Worm (Caenorhabditis elegans) whole organism, early embryonic: ENCODE data around the gene dmsr-15.

Source experiments
- B0310.2 ChIP-seq: sonication (generic microtip); optimal IDR thresholded peaks from 2 replicates; lab custom pipeline; 2016; ENCODE audit warnings: mild to moderate bottlenecking, missing genetic modification characterization, missing compliant biosample characterization
- F13C5.2 ChIP-seq: sonication (generic microtip); optimal IDR thresholded peaks from 2 replicates; lab custom pipeline; 2017; ENCODE audit warnings: mild to moderate bottlenecking, missing genetic modification characterization, inconsistent platforms, missing compliant biosample characterization
- aly-1 ChIP-seq: sonication (generic microtip); optimal IDR thresholded peaks from 2 replicates; lab custom pipeline; 2016; ENCODE audit warnings: missing genetic modification characterization, missing compliant biosample characterization
- ama-1 ChIP-seq: fragments of 150-350 bp; optimal IDR thresholded peaks from 2 replicates; lab custom pipeline; 2014
- ceh-13 ChIP-seq: fragments of 200-800 bp; sonication (Bioruptor generic); optimal IDR thresholded peaks from 2 replicates; lab custom pipeline; 2018; ENCODE audit warnings: mild to moderate bottlenecking, missing genetic modification characterization, missing compliant biosample characterization
- ceh-36 ChIP-seq: sonication (generic microtip); optimal IDR thresholded peaks from 2 replicates; lab custom pipeline; 2016; ENCODE audit warnings: missing genetic modification characterization, inconsistent platforms, missing compliant biosample characterization
- ets-7 ChIP-seq: sonication (generic microtip); optimal IDR thresholded peaks from 2 replicates; lab custom pipeline; 2016; ENCODE audit warnings: missing genotype, missing genetic modification characterization, missing compliant biosample characterization
- flt-1 ChIP-seq: fragments of 200-800 bp; sonication (Bioruptor generic); IDR thresholded peaks from 2 replicates; pipeline ENCODE4 v1.3.6; 2022; ENCODE audit warnings: missing genetic modification characterization, missing compliant biosample characterization
- hmbx-1 ChIP-seq: sonication (generic microtip); optimal IDR thresholded peaks from 2 replicates; lab custom pipeline; 2016; ENCODE audit warnings: mild to moderate bottlenecking, missing genetic modification characterization, missing compliant biosample characterization
- hmg-4 ChIP-seq: fragments of 200-800 bp; sonication (Bioruptor generic); optimal IDR thresholded peaks from 2 replicates; lab custom pipeline; 2018; ENCODE audit warnings: mild to moderate bottlenecking, missing genetic modification characterization, missing compliant biosample characterization
- hnd-1 ChIP-seq: sonication (generic microtip); optimal IDR thresholded peaks from 2 replicates; lab custom pipeline; 2016; ENCODE audit warnings: missing genetic modification characterization, missing compliant biosample characterization
- pes-1 ChIP-seq: fragments of 200-800 bp; sonication (Bioruptor generic); IDR thresholded peaks from 2 replicates; pipeline ENCODE4 v1.3.6; 2022; ENCODE audit warnings: missing genetic modification reagents, missing genetic modification characterization, missing compliant biosample characterization
- scrt-1 ChIP-seq: fragments of 200-800 bp; sonication (Bioruptor generic); IDR thresholded peaks from 2 replicates; pipeline ENCODE4 v1.3.6; 2022; ENCODE audit warnings: missing genetic modification characterization, missing compliant biosample characterization
- sea-1 ChIP-seq: fragments of 200-800 bp; sonication (Bioruptor generic); conservative IDR thresholded peaks from 2 replicates; pipeline ENCODE4 v1.3.6; 2022; ENCODE audit warnings: missing genetic modification characterization, missing compliant biosample characterization
- tbx-11 ChIP-seq: fragments of 200-800 bp; sonication (Bioruptor generic); IDR thresholded peaks from 2 replicates; pipeline ENCODE4 v1.3.6; 2022; ENCODE audit warnings: missing genetic modification characterization, missing compliant biosample characterization
- tbx-37 ChIP-seq: fragments of 200-800 bp; sonication (Bioruptor generic); conservative IDR thresholded peaks from 2 replicates; pipeline ENCODE4 v1.3.6; 2022; ENCODE audit warnings: missing genetic modification reagents, missing genetic modification characterization, missing compliant biosample characterization
- tra-4 ChIP-seq: sonication (generic microtip); optimal IDR thresholded peaks from 2 replicates; lab custom pipeline; 2017; ENCODE audit warnings: missing genetic modification characterization, missing compliant biosample characterization

Gene dmsr-15

ce11 chrV:6828786-6829185 lies at the start of gene dmsr-15:
Gene dmsr-15 (minus strand): TSS chrV:6828886.
- TF ChIP-seq pes-1, result no peak
- TF ChIP-seq ets-7 (tag; lab: Kevin White, UChicago), result no peak

ce11 chrV:6876763-6877515 lies 48.3 kb upstream of the dmsr-15 start:
- TF ChIP-seq tbx-37 (GFP tag; lab: Robert Waterston, UW), result no peak
- no peak for TF ChIP-seq flt-1 (GFP tag; lab: Robert Waterston, UW)
- peak; percentile 18 for TF ChIP-seq hmg-4 (GFP tag; lab: Kevin White, UChicago)

ce11 chrV:6875795-6876194 lies 47.1 kb upstream of the dmsr-15 start:
- TF ChIP-seq tbx-37 (GFP tag; lab: Robert Waterston, UW), result no peak
- TF ChIP-seq hmg-4 (GFP tag; lab: Kevin White, UChicago), result no peak
- TF ChIP-seq scrt-1 (GFP tag; lab: Robert Waterston, UW), result no peak
- TF ChIP-seq tbx-11 (GFP tag; lab: Robert Waterston, UW), result no peak
- no peak for TF ChIP-seq ceh-36 (tag; lab: Kevin White, UChicago)
- no peak for TF ChIP-seq flt-1 (GFP tag; lab: Robert Waterston, UW)
- no peak for TF ChIP-seq sea-1 (GFP tag; lab: Robert Waterston, UW)
- TF ChIP-seq F13C5.2 (tag; lab: Kevin White, UChicago), result no peak
- TF ChIP-seq aly-1 (tag; lab: Kevin White, UChicago), result no peak
- TF ChIP-seq pes-1, result no peak
- no peak for TF ChIP-seq ets-7 (tag; lab: Kevin White, UChicago)
- no peak for TF ChIP-seq hnd-1
- no peak for TF ChIP-seq tra-4
- no peak for TF ChIP-seq B0310.2 (tag; lab: Kevin White, UChicago)
- TF ChIP-seq ceh-13 (GFP tag; lab: Kevin White, UChicago), result no peak

ce11 chrV:6874735-6875134 lies 46.0 kb upstream of the dmsr-15 start:
- TF ChIP-seq ceh-36 (tag; lab: Kevin White, UChicago) (no peak), pes-1 (no peak), hmg-4 (GFP tag; lab: Kevin White, UChicago) (no peak), scrt-1 (GFP tag; lab: Robert Waterston, UW) (no peak), sea-1 (GFP tag; lab: Robert Waterston, UW) (no peak), ama-1 (lab: Kevin White, UChicago) (no peak), hnd-1 (no peak), tbx-11 (GFP tag; lab: Robert Waterston, UW) (no peak)

- TF ChIP-seq tbx-37 (GFP tag; lab: Robert Waterston, UW), result no peak
- TF ChIP-seq aly-1 (tag; lab: Kevin White, UChicago), result no peak
- no peak for TF ChIP-seq ets-7 (tag; lab: Kevin White, UChicago)
Observed at ce11 chrV:6870004-6870403, 41.3 kb upstream of the dmsr-15 start, which contains the start of gene frpr-18. Gene frpr-18 (plus strand): TSS chrV:6870304.

ce11 chrV:6854711-6855110 lies 26.0 kb upstream of the dmsr-15 start, which contains the start of gene gpa-10:
Gene gpa-10 (minus strand): TSS chrV:6854811.
- no peak for TF ChIP-seq tra-4
- no peak for TF ChIP-seq tbx-37 (GFP tag; lab: Robert Waterston, UW)
- TF ChIP-seq ets-7 (tag; lab: Kevin White, UChicago), result no peak
- TF ChIP-seq hmg-4 (GFP tag; lab: Kevin White, UChicago), result no peak
- no peak for TF ChIP-seq sea-1 (GFP tag; lab: Robert Waterston, UW)
- no peak for TF ChIP-seq ceh-36 (tag; lab: Kevin White, UChicago)
- no peak for TF ChIP-seq aly-1 (tag; lab: Kevin White, UChicago)
- no peak for TF ChIP-seq F13C5.2 (tag; lab: Kevin White, UChicago)
- no peak for TF ChIP-seq B0310.2 (tag; lab: Kevin White, UChicago)
- no peak for TF ChIP-seq hmbx-1 (tag; lab: Kevin White, UChicago)

- no peak for TF ChIP-seq ets-7 (tag; lab: Kevin White, UChicago)
- TF ChIP-seq ceh-13 (GFP tag; lab: Kevin White, UChicago), result no peak
- no peak for TF ChIP-seq tbx-37 (GFP tag; lab: Robert Waterston, UW)
Observed at ce11 chrV:6846507-6846906, 17.8 kb upstream of the dmsr-15 start, which contains the start of gene lgc-54. Gene lgc-54 (minus strand): TSS chrV:6846607.

- no peak for TF ChIP-seq tbx-11 (GFP tag; lab: Robert Waterston, UW)
- no peak for TF ChIP-seq ceh-13 (GFP tag; lab: Kevin White, UChicago)
- no peak for TF ChIP-seq hmg-4 (GFP tag; lab: Kevin White, UChicago)
- no peak for TF ChIP-seq scrt-1 (GFP tag; lab: Robert Waterston, UW)
- TF ChIP-seq pes-1, result no peak
- TF ChIP-seq tbx-37 (GFP tag; lab: Robert Waterston, UW), result no peak
- no peak for TF ChIP-seq hmbx-1 (tag; lab: Kevin White, UChicago)
- TF ChIP-seq B0310.2 (tag; lab: Kevin White, UChicago), result no peak
- TF ChIP-seq flt-1 (GFP tag; lab: Robert Waterston, UW), result no peak
- no peak for TF ChIP-seq aly-1 (tag; lab: Kevin White, UChicago)
- TF ChIP-seq ama-1 (lab: Kevin White, UChicago), result no peak
- no peak for TF ChIP-seq ets-7 (tag; lab: Kevin White, UChicago)
- TF ChIP-seq F13C5.2 (tag; lab: Kevin White, UChicago), result no peak
- no peak for TF ChIP-seq sea-1 (GFP tag; lab: Robert Waterston, UW)
- TF ChIP-seq tra-4, result no peak
- no peak for TF ChIP-seq ceh-36 (tag; lab: Kevin White, UChicago)
- TF ChIP-seq hnd-1, result no peak
Observed at ce11 chrV:6842437-6842836, 13.8 kb upstream of the dmsr-15 start, which contains the start of gene T15B7.1. Gene T15B7.1 (plus strand): TSS chrV:6842737.
